Worm (Caenorhabditis elegans): ENCODE measurements around the gene rha-1.
A peak's percentile ranks its signal among the peaks of the same experiment; 100 is the strongest.

rha-1 gene

ce11 chrII:8929771-8930170, 46.3 kb upstream of the rha-1 start, which contains the start of gene mrpl-50 (continued):
- TF ChIP-seq F23B12.7 (tag; optimal IDR thresholded peaks at IDR 0.05; ENCODE audit: insufficient read depth) (no peak), F57A8.1 (GFP tag; optimal IDR thresholded peaks at IDR 0.05) (no peak), mes-4 (tag; optimal IDR thresholded peaks at IDR 0.05) (no peak), K11D2.4 (GFP tag; IDR thresholded peaks at IDR 0.05) (no peak), him-1 (tag; optimal IDR thresholded peaks at IDR 0.05) (no peak), snpc-1.1 (tag; optimal IDR thresholded peaks at IDR 0.05; ENCODE audit: insufficient read depth) (peak; percentile 33), madf-10 (tag; optimal IDR thresholded peaks at IDR 0.05) (no peak), attf-6 (GFP tag; IDR thresholded peaks at IDR 0.05) (no peak), dox-1 (GFP tag; IDR thresholded peaks at IDR 0.05) (no peak), ekl-4 (GFP tag; IDR thresholded peaks at IDR 0.05) (peak; percentile 50)

DNA sequence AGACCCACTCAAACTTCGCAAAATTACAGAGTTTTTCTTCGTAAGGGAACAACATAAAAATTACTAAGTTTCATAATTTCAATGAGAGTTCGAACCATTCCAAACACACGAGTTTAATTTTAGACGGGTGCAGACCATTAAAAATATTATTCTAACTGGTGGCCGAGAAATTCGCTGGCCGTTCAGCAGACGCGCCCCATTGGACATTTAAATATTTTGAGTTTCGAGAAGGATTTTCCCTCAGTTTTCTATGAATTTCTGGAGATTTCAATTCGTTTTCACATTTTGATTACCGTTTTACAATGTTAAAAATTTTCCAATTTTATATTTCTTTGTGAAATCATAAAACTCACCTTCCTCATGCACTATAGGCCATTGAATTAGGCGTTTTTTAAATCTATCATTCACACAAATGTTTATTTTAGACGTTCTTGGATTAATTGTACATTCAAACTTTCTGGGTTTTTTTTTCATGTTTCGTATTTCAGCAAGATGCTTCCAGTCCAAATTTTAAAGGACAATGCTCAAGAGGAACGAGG, 43.9 kb upstream of the rha-1 start, which contains the start of gene cct-2:
TSS of gene cct-2 (plus strand) at position 489 of the 539 bp plus-strand sequence.
- TF ChIP-seq zfh-2 (GFP tag; conservative IDR thresholded peaks at IDR 0.05): no peak
- no peak for TF ChIP-seq ztf-6 (GFP tag; IDR thresholded peaks at IDR 0.05)
- TF ChIP-seq ztf-3 (GFP tag; optimal IDR thresholded peaks at IDR 0.05): no peak
- TF ChIP-seq F33H1.4 (GFP tag; IDR thresholded peaks at IDR 0.05): no peak
- TF ChIP-seq lin-26 (GFP tag; IDR thresholded peaks at IDR 0.05): no peak
- no peak for TF ChIP-seq Y79H2A.3 (GFP tag; conservative IDR thresholded peaks at IDR 0.05)
- TF ChIP-seq sea-2 (GFP tag; IDR thresholded peaks at IDR 0.05): no peak
- TF ChIP-seq bed-1 (GFP tag; IDR thresholded peaks at IDR 0.05): no peak
- TF ChIP-seq cebp-2 (GFP tag; IDR thresholded peaks at IDR 0.05): no peak
- TF ChIP-seq nhr-90 (tag; optimal IDR thresholded peaks at IDR 0.05): no peak
- no peak for TF ChIP-seq ceh-100 (GFP tag; IDR thresholded peaks at IDR 0.05)
- TF ChIP-seq cebp-1 (GFP tag; IDR thresholded peaks at IDR 0.05): no peak
- TF ChIP-seq cebp-1 (tag; optimal IDR thresholded peaks at IDR 0.05): no peak
- no peak for TF ChIP-seq repo-1 (tag; optimal IDR thresholded peaks at IDR 0.05)
- no peak for TF ChIP-seq egl-44 (GFP tag; IDR thresholded peaks at IDR 0.05)
- TF ChIP-seq snpc-3.4 (tag; optimal IDR thresholded peaks at IDR 0.05): peak; percentile 19
- no peak for TF ChIP-seq nfyb-1 (GFP tag; IDR thresholded peaks at IDR 0.05)
- no peak for TF ChIP-seq ccch-3 (GFP tag; optimal IDR thresholded peaks at IDR 0.05)
- no peak for TF ChIP-seq B0035.1 (tag; optimal IDR thresholded peaks at IDR 0.05)
- no peak for TF ChIP-seq efl-1 (GFP tag; optimal IDR thresholded peaks at IDR 0.05)
- peak; percentile 7 for TF ChIP-seq F49E8.2 (tag; optimal IDR thresholded peaks at IDR 0.05; ENCODE audit: insufficient read depth)
- TF ChIP-seq rcor-1 (GFP tag; IDR thresholded peaks at IDR 0.05): no peak
- no peak for TF ChIP-seq T07F8.4 (tag; optimal IDR thresholded peaks at IDR 0.05)
- TF ChIP-seq egl-18 (GFP tag; IDR thresholded peaks at IDR 0.05): no peak
- no peak for TF ChIP-seq F55B11.4 (tag; optimal IDR thresholded peaks at IDR 0.05; ENCODE audit: borderline replicate concordance, insufficient read depth)
- peak; percentile 69; the same call in 1 of the 2 replicates for TF ChIP-seq hsf-1 (GFP tag; IDR thresholded peaks at IDR 0.05)
- no peak for TF ChIP-seq ztf-22 (GFP tag; optimal IDR thresholded peaks at IDR 0.05)
- 0 out of 2 replicates have a peak, but pooled peaks have one; percentile 17 for TF ChIP-seq madf-8 (GFP tag; conservative IDR thresholded peaks at IDR 0.05)
- no peak for TF ChIP-seq snpc-1.1 (tag; optimal IDR thresholded peaks at IDR 0.05; ENCODE audit: insufficient read depth)
- no peak for TF ChIP-seq ceh-58 (GFP tag; IDR thresholded peaks at IDR 0.05)
- no peak for TF ChIP-seq madf-10 (tag; optimal IDR thresholded peaks at IDR 0.05)
- TF ChIP-seq aptf-3 (GFP tag; IDR thresholded peaks at IDR 0.05): no peak
- TF ChIP-seq attf-5 (GFP tag; optimal IDR thresholded peaks at IDR 0.05): peak; percentile 39
- TF ChIP-seq him-1 (tag; optimal IDR thresholded peaks at IDR 0.05): peak; percentile 1
- TF ChIP-seq Y53G8AR.9 (GFP tag; conservative IDR thresholded peaks at IDR 0.05): no peak
- TF ChIP-seq lin-54 (GFP tag; optimal IDR thresholded peaks at IDR 0.05): peak; percentile 2
- peak; percentile 59 for TF ChIP-seq ZK185.1 (tag; optimal IDR thresholded peaks at IDR 0.05; ENCODE audit: poor library complexity, severe bottlenecking)
- TF ChIP-seq mcd-1 (GFP tag; IDR thresholded peaks at IDR 0.05): peak; percentile 69
- TF ChIP-seq lin-40 (tag; optimal IDR thresholded peaks at IDR 0.05): no peak
